Worm (Caenorhabditis elegans) whole organism, L2 larva: Measurements from ENCODE around the gene M106.7.

ENCODE experiments used
- F13H6.1 ChIP-seq: sonication (generic microtip); optimal IDR thresholded peaks from 2 replicates; lab custom pipeline; 2016; ENCODE audit warnings: missing genetic modification characterization, missing compliant biosample characterization
- R02D3.7 ChIP-seq: fragments of 150-350 bp; optimal IDR thresholded peaks from 2 replicates; lab custom pipeline; 2014; ENCODE audit warnings: missing biosample characterization, missing genetic modification characterization
- Y55F3AM.14 ChIP-seq: fragments of 200-800 bp; sonication (Bioruptor generic); optimal IDR thresholded peaks from 2 replicates; lab custom pipeline; 2018; ENCODE audit warnings: mild to moderate bottlenecking, missing genetic modification characterization, missing compliant biosample characterization
- ZK546.5 ChIP-seq: sonication (generic microtip); optimal IDR thresholded peaks from 2 replicates; lab custom pipeline; 2017; ENCODE audit warnings: missing biosample characterization, missing genetic modification characterization
- alr-1 ChIP-seq: fragments of 150-350 bp; optimal IDR thresholded peaks from 2 replicates; lab custom pipeline; 2014; ENCODE audit warnings: missing biosample characterization, missing genetic modification characterization
- aly-2 ChIP-seq: fragments of 150-350 bp; optimal IDR thresholded peaks from 2 replicates; lab custom pipeline; 2014; ENCODE audit warnings: missing biosample characterization, missing genetic modification characterization
- ama-1 ChIP-seq: fragments of 150-350 bp; optimal IDR thresholded peaks from 2 replicates; lab custom pipeline; 2018; ENCODE audit warnings: inconsistent platforms
- blmp-1 ChIP-seq: sonication (generic microtip); optimal IDR thresholded peaks from 2 replicates; lab custom pipeline; 2017; ENCODE audit warnings: missing genetic modification characterization, mild to moderate bottlenecking, missing compliant biosample characterization, antibody characterized with exemption, moderate library complexity; ENCODE audit not compliant: insufficient read depth
- ceh-16 ChIP-seq: fragments of 150-350 bp; optimal IDR thresholded peaks from 2 replicates; lab custom pipeline; 2014; ENCODE audit warnings: missing biosample characterization, missing genetic modification characterization
- ceh-82 ChIP-seq: fragments of 150-350 bp; optimal IDR thresholded peaks from 2 replicates; lab custom pipeline; 2014; ENCODE audit warnings: missing biosample characterization, missing genetic modification characterization
- crh-2 ChIP-seq: sonication (generic microtip); optimal IDR thresholded peaks from 2 replicates; lab custom pipeline; 2017; ENCODE audit warnings: missing biosample characterization, missing genetic modification characterization
- dmd-4 ChIP-seq: sonication (generic microtip); optimal IDR thresholded peaks from 2 replicates; lab custom pipeline; 2017; ENCODE audit warnings: missing biosample characterization, missing genetic modification characterization
- egl-27 ChIP-seq: sonication (generic microtip); optimal IDR thresholded peaks from 3 replicates; lab custom pipeline; 2017; ENCODE audit warnings: missing biosample characterization, missing genetic modification reagents, missing genetic modification characterization
- elt-1 ChIP-seq: fragments of 150-350 bp; optimal IDR thresholded peaks from 2 replicates; lab custom pipeline; 2014; ENCODE audit warnings: missing biosample characterization, missing genetic modification characterization
- elt-3 ChIP-seq: sonication (generic microtip); optimal IDR thresholded peaks from 2 replicates; lab custom pipeline; 2017; ENCODE audit warnings: missing biosample characterization, missing genetic modification characterization
- fos-1 ChIP-seq: fragments of 150-350 bp; optimal IDR thresholded peaks from 2 replicates; lab custom pipeline; 2014; ENCODE audit warnings: missing biosample characterization, missing genetic modification characterization
- gmeb-1 ChIP-seq: fragments of 150-350 bp; optimal IDR thresholded peaks from 2 replicates; lab custom pipeline; 2014; ENCODE audit warnings: missing biosample characterization, missing genetic modification characterization
- lin-11 ChIP-seq: fragments of 150-350 bp; sonication (generic microtip); optimal IDR thresholded peaks from 2 replicates; lab custom pipeline; 2014; ENCODE audit warnings: missing biosample characterization, missing genetic modification characterization, inconsistent platforms, mixed read lengths
- lin-13 ChIP-seq: fragments of 150-350 bp; optimal IDR thresholded peaks from 2 replicates; lab custom pipeline; 2014; ENCODE audit warnings: missing biosample characterization, missing genetic modification reagents, missing genetic modification characterization
- lin-39 ChIP-seq: fragments of 150-350 bp; optimal IDR thresholded peaks from 2 replicates; lab custom pipeline; 2014; ENCODE audit warnings: missing biosample characterization, missing genetic modification reagents, missing genetic modification characterization
- lsy-2 ChIP-seq, 2 experiments: fragments of 150-350 bp in 1 of 2; sonication (generic microtip) in 1 of 2; optimal IDR thresholded peaks; 2 replicates each; lab custom pipeline; 2014 to 2017; ENCODE audit warnings: missing biosample characterization in 2 of 2, missing genetic modification characterization in 2 of 2
- mab-5 ChIP-seq: fragments of 150-350 bp; optimal IDR thresholded peaks from 2 replicates; lab custom pipeline; 2014; ENCODE audit warnings: missing biosample characterization, missing genetic modification characterization
- mbf-1 ChIP-seq: sonication (generic microtip); optimal IDR thresholded peaks from 2 replicates; lab custom pipeline; 2017; ENCODE audit warnings: missing biosample characterization, missing genetic modification characterization
- mdl-1 ChIP-seq, 2 experiments: fragments of 150-350 bp in 1 of 2; sonication (generic microtip) in 1 of 2; optimal IDR thresholded peaks; 2 replicates each; lab custom pipeline; 2017; ENCODE audit warnings: missing biosample characterization in 2 of 2, missing genetic modification characterization in 2 of 2
- nhr-11 ChIP-seq: fragments of 150-350 bp; optimal IDR thresholded peaks from 2 replicates; lab custom pipeline; 2014; ENCODE audit warnings: missing biosample characterization, missing genetic modification characterization
- nhr-12 ChIP-seq: fragments of 150-350 bp; optimal IDR thresholded peaks from 2 replicates; lab custom pipeline; 2014; ENCODE audit warnings: missing biosample characterization, missing genetic modification characterization
- nhr-129 ChIP-seq: fragments of 150-350 bp; optimal IDR thresholded peaks from 2 replicates; lab custom pipeline; 2014; ENCODE audit warnings: missing biosample characterization, missing genetic modification characterization
- nhr-21 ChIP-seq: fragments of 150-350 bp; optimal IDR thresholded peaks from 2 replicates; lab custom pipeline; 2014; ENCODE audit warnings: missing biosample characterization, missing genetic modification characterization
- nhr-237 ChIP-seq: fragments of 150-350 bp; optimal IDR thresholded peaks from 2 replicates; lab custom pipeline; 2014; ENCODE audit warnings: missing biosample characterization, missing genetic modification characterization
- nhr-25 ChIP-seq: fragments of 150-350 bp; sonication (generic microtip); optimal IDR thresholded peaks from 3 replicates; lab custom pipeline; 2014; ENCODE audit warnings: missing biosample characterization, missing genetic modification characterization
- nhr-6 ChIP-seq: fragments of 150-350 bp; optimal IDR thresholded peaks from 2 replicates; lab custom pipeline; 2014; ENCODE audit warnings: missing biosample characterization, missing genetic modification characterization
- peb-1 ChIP-seq: fragments of 150-350 bp; optimal IDR thresholded peaks from 2 replicates; lab custom pipeline; 2014; ENCODE audit warnings: missing biosample characterization, missing genetic modification characterization
- sem-4 ChIP-seq: fragments of 150-350 bp; optimal IDR thresholded peaks from 2 replicates; lab custom pipeline; 2014; ENCODE audit warnings: missing biosample characterization, missing genetic modification reagents, missing genetic modification characterization
- skn-1 ChIP-seq: sonication (generic microtip); optimal IDR thresholded peaks from 2 replicates; lab custom pipeline; 2017; ENCODE audit warnings: missing biosample characterization, missing genetic modification characterization
- sma-3 ChIP-seq: sonication (generic microtip); optimal IDR thresholded peaks from 2 replicates; lab custom pipeline; 2016; ENCODE audit warnings: missing genetic modification reagents, missing genetic modification characterization, missing compliant biosample characterization
- sma-9 ChIP-seq, 2 experiments: fragments of 150-350 bp in 1 of 2; sonication (generic microtip) in 1 of 2; optimal IDR thresholded peaks; 2 replicates each; lab custom pipeline; 2014 to 2016; ENCODE audit warnings: missing genetic modification characterization in 2 of 2, mild to moderate bottlenecking in 1 of 2, missing biosample characterization in 1 of 2, missing compliant biosample characterization in 1 of 2, missing genetic modification reagents in 1 of 2, moderate library complexity in 1 of 2
- snpc-4 ChIP-seq: fragments of 150-350 bp; optimal IDR thresholded peaks from 2 replicates; lab custom pipeline; 2014; ENCODE audit warnings: missing biosample characterization, missing genetic modification characterization
- unc-39 ChIP-seq: fragments of 150-350 bp; optimal IDR thresholded peaks from 2 replicates; lab custom pipeline; 2014; ENCODE audit warnings: missing biosample characterization, missing genetic modification characterization
- unc-55 ChIP-seq: fragments of 150-350 bp; sonication (generic microtip); optimal IDR thresholded peaks from 3 replicates; lab custom pipeline; 2014; ENCODE audit warnings: missing biosample characterization, missing genetic modification reagents, missing genetic modification characterization
- unc-62 ChIP-seq: fragments of 150-350 bp; optimal IDR thresholded peaks from 2 replicates; lab custom pipeline; 2014; ENCODE audit warnings: missing biosample characterization, missing genetic modification reagents, missing genetic modification characterization
- zag-1 ChIP-seq: fragments of 150-350 bp; optimal IDR thresholded peaks from 2 replicates; lab custom pipeline; 2014; ENCODE audit warnings: missing biosample characterization, missing genetic modification characterization
- ztf-1 ChIP-seq: fragments of 200-800 bp; sonication (Bioruptor generic); conservative IDR thresholded peaks from 2 replicates; pipeline ENCODE4 v1.3.6; 2022; ENCODE audit warnings: missing genetic modification characterization, missing compliant biosample characterization
- ztf-11 ChIP-seq: sonication (generic microtip); optimal IDR thresholded peaks from 2 replicates; lab custom pipeline; 2017; ENCODE audit warnings: missing biosample characterization, missing genetic modification characterization
- ztf-4 ChIP-seq: fragments of 150-350 bp; optimal IDR thresholded peaks from 2 replicates; lab custom pipeline; 2014; ENCODE audit warnings: missing biosample characterization, missing genetic modification characterization

Gene M106.7

ce11 chrII:10860840-10861239 lies 3.9 kb upstream of the M106.7 start, which contains the start of gene M106.3 (continued):
- TF ChIP-seq fos-1 (tag; lab: Kevin White, UChicago): peak; percentile 62
- TF ChIP-seq sem-4 (tag; lab: Kevin White, UChicago): no peak
- TF ChIP-seq unc-39: no peak
- TF ChIP-seq elt-3 (tag; lab: Kevin White, UChicago): no peak
- no peak for TF ChIP-seq Y55F3AM.14 (GFP tag; lab: Kevin White, UChicago)
- no peak for TF ChIP-seq ztf-4 (tag; lab: Kevin White, UChicago)
- no peak for TF ChIP-seq nhr-25
- TF ChIP-seq lin-13 (GFP tag; lab: Kevin White, UChicago): no peak
- TF ChIP-seq sma-9 (GFP tag; optimal IDR thresholded peaks at IDR 0.05; lab: Kevin White, UChicago): peak; percentile 39
- no peak for TF ChIP-seq sma-9 (tag; optimal IDR thresholded peaks at IDR 0.05; lab: Kevin White, UChicago)
- TF ChIP-seq aly-2: no peak

DNA sequence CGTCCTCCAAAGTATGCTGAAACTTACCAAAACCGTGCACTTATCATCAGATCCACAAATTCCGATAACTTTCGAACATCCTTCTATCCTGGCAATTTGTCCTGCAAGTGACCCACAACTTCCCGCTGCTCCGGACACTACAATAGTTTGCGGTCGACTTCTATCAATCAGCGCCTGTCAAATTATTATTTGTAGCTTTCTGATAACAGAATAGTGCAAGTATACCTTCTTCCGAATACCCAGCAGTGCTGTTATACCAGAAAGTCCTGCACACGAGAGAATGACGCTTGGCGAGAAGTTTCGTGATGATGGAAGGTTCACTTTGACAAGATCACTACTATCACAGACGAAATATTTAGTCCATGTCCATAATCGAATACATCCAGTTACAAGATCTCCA lies 2.4 kb upstream of the M106.7 start:
- TF ChIP-seq ztf-11 (no peak), nhr-129 (tag; lab: Kevin White, UChicago) (no peak), lin-11 (tag; lab: Kevin White, UChicago) (no peak), alr-1 (tag; lab: Kevin White, UChicago) (no peak), mdl-1 (tag; optimal IDR thresholded peaks at IDR 0.05; lab: Kevin White, UChicago) (no peak), dmd-4 (no peak), unc-39 (no peak), skn-1 (tag; lab: Kevin White, UChicago) (no peak), unc-55 (no peak), ztf-1 (GFP tag; lab: Robert Waterston, UW) (no peak), gmeb-1 (tag; lab: Kevin White, UChicago) (no peak)

- TF ChIP-seq lsy-2 (tag; optimal IDR thresholded peaks at IDR 0.05; lab: Kevin White, UChicago) (no peak), fos-1 (tag; lab: Kevin White, UChicago) (no peak), ceh-16 (tag; lab: Kevin White, UChicago) (no peak), unc-62 (GFP tag; lab: Kevin White, UChicago) (no peak), aly-2 (no peak), nhr-12 (tag; lab: Kevin White, UChicago) (no peak)
- TF ChIP-seq, all 48 proteins: peak for 0
These were observed 4.1 kb downstream of the M106.7 start for ce11 chrII:10852880-10853279.

DNA sequence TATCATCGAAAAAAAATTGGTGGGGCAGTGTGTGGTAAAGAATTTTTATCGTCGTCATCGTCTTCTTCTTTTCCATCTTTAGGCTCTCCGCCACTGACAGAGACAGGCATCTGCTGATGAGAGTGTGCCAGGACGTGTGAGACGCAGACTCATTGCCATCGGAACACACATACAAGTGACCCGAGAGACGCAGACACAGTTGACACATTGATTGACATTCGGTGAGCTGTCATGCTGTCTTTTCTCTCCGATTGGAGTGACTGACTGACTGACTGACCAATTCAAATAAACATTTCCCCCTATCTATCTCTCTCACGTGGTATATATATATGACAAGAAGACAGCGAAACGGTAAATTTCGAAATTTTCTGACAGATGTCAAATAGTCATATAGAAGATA lies 5.9 kb downstream of the M106.7 start:
- TF ChIP-seq ceh-16 (tag; lab: Kevin White, UChicago): peak; percentile 55
- TF ChIP-seq lsy-2 (tag; optimal IDR thresholded peaks at IDR 0.05; lab: Kevin White, UChicago): peak; percentile 22 to 78
- peak; percentile 58 for TF ChIP-seq mab-5 (tag; lab: Kevin White, UChicago)
- TF ChIP-seq ZK546.5 (tag; lab: Kevin White, UChicago): no peak
- no peak for TF ChIP-seq mbf-1 (tag; lab: Kevin White, UChicago)
- peak in 1 of 2 experiments; percentile 44 for TF ChIP-seq mdl-1 (tag; optimal IDR thresholded peaks at IDR 0.05; lab: Kevin White, UChicago)
- TF ChIP-seq nhr-237 (tag; lab: Kevin White, UChicago): no peak
- TF ChIP-seq ama-1: no peak
- no peak for TF ChIP-seq nhr-12 (tag; lab: Kevin White, UChicago)
- no peak for TF ChIP-seq ceh-82
- peak; percentile 90 for TF ChIP-seq F13H6.1 (tag; lab: Kevin White, UChicago)
- TF ChIP-seq nhr-25: peak; percentile 87
- TF ChIP-seq nhr-129 (tag; lab: Kevin White, UChicago): peak; percentile 87
- no peak for TF ChIP-seq Y55F3AM.14 (GFP tag; lab: Kevin White, UChicago)
- no peak for TF ChIP-seq ztf-11
- TF ChIP-seq elt-3 (tag; lab: Kevin White, UChicago): no peak
- peak; percentile 70 for TF ChIP-seq sem-4 (tag; lab: Kevin White, UChicago)
- no peak for TF ChIP-seq peb-1 (tag; lab: Kevin White, UChicago)
- TF ChIP-seq zag-1 (tag; lab: Kevin White, UChicago): no peak
- peak; percentile 68 for TF ChIP-seq egl-27 (tag; lab: Kevin White, UChicago)
- TF ChIP-seq lin-39 (tag; lab: Kevin White, UChicago): no peak
- TF ChIP-seq lin-11 (tag; lab: Kevin White, UChicago): no peak
- TF ChIP-seq lin-13 (GFP tag; lab: Kevin White, UChicago): peak; percentile 45
- TF ChIP-seq dmd-4: no peak
- TF ChIP-seq alr-1 (tag; lab: Kevin White, UChicago): no peak
- peak; percentile 47 for TF ChIP-seq blmp-1 (tag; lab: Kevin White, UChicago)
- TF ChIP-seq elt-1 (tag; lab: Kevin White, UChicago): no peak
- peak; percentile 69 for TF ChIP-seq snpc-4 (tag; lab: Kevin White, UChicago)
- TF ChIP-seq fos-1 (tag; lab: Kevin White, UChicago): peak; percentile 72
- TF ChIP-seq aly-2: no peak
- peak; percentile 80 for TF ChIP-seq sma-9 (GFP tag; optimal IDR thresholded peaks at IDR 0.05; lab: Kevin White, UChicago)
- no peak for TF ChIP-seq sma-9 (tag; optimal IDR thresholded peaks at IDR 0.05; lab: Kevin White, UChicago)
- peak; percentile 34 for TF ChIP-seq unc-55
- TF ChIP-seq gmeb-1 (tag; lab: Kevin White, UChicago): peak; percentile 35
- TF ChIP-seq crh-2: peak; percentile 89
- TF ChIP-seq ztf-4 (tag; lab: Kevin White, UChicago): peak; percentile 53
- no peak for TF ChIP-seq nhr-6 (tag; lab: Kevin White, UChicago)
- no peak for TF ChIP-seq unc-39
- TF ChIP-seq nhr-11: no peak
- peak; percentile 96 for TF ChIP-seq unc-62 (GFP tag; lab: Kevin White, UChicago)
- TF ChIP-seq nhr-21 (tag; lab: Kevin White, UChicago): peak; percentile 64
- no peak for TF ChIP-seq R02D3.7 (tag; lab: Kevin White, UChicago)
- peak; percentile 82 for TF ChIP-seq sma-3 (GFP tag; lab: Kevin White, UChicago)
